Fruit fly (Drosophila melanogaster) whole organism, wandering third instar larva: ENCODE data around the gene CG3919.

Experiments
- Abd-B ChIP-seq: fragments of >200 bp; optimal IDR thresholded peaks from 2 replicates; lab custom pipeline; 2017; ENCODE audit warnings: missing biosample characterization, missing genetic modification characterization
- CG32264 ChIP-seq: fragments of 200-800 bp; sonication (Bioruptor generic); optimal IDR thresholded peaks from 2 replicates; lab custom pipeline; 2016; ENCODE audit warnings: missing biosample characterization, missing genetic modification characterization
- CG9705 ChIP-seq: fragments of 200-800 bp; sonication (Bioruptor generic); optimal IDR thresholded peaks from 2 replicates; lab custom pipeline; 2018; ENCODE audit warnings: missing biosample characterization, mild to moderate bottlenecking, missing genetic modification characterization
- CrebA ChIP-seq: fragments of 200-800 bp; sonication (Bioruptor generic); optimal IDR thresholded peaks from 2 replicates; lab custom pipeline; 2016; ENCODE audit warnings: missing biosample characterization, mild to moderate bottlenecking, missing genetic modification characterization, borderline replicate concordance
- Dfd ChIP-seq: fragments of >200 bp; optimal IDR thresholded peaks from 2 replicates; lab custom pipeline; 2017; ENCODE audit warnings: missing biosample characterization, missing genetic modification characterization
- Dif ChIP-seq: fragments of 200-275, 200-300 bp; sonication (Bioruptor generic); optimal IDR thresholded peaks from 2 replicates; lab custom pipeline; 2018; ENCODE audit warnings: missing biosample characterization, missing genetic modification characterization; ENCODE audit not compliant: partially characterized antibody
- GATAd ChIP-seq: sonication (Bioruptor generic); optimal IDR thresholded peaks from 2 replicates; lab custom pipeline; 2016; ENCODE audit warnings: missing biosample characterization, missing genetic modification characterization
- HLH106 ChIP-seq: fragments of 200-800 bp; optimal IDR thresholded peaks from 3 replicates; lab custom pipeline; 2019; ENCODE audit warnings: missing biosample characterization, mild to moderate bottlenecking, missing genetic modification characterization, moderate library complexity
- Hnf4 ChIP-seq: fragments of 200-800 bp; sonication (Bioruptor generic); optimal IDR thresholded peaks from 2 replicates; lab custom pipeline; 2016; ENCODE audit warnings: missing biosample characterization, mild to moderate bottlenecking, missing genetic modification characterization
- Hr78 ChIP-seq: fragments of >200 bp; optimal IDR thresholded peaks from 2 replicates; lab custom pipeline; 2017; ENCODE audit warnings: missing biosample characterization, missing genetic modification characterization
- Hr83 ChIP-seq: fragments of 200-300 bp; sonication (Bioruptor generic); optimal IDR thresholded peaks from 2 replicates; lab custom pipeline; 2016; ENCODE audit warnings: missing biosample characterization, mild to moderate bottlenecking, missing genetic modification characterization, moderate library complexity; ENCODE audit not compliant: poor library complexity, severe bottlenecking
- Jra ChIP-seq: sonication (Bioruptor generic); optimal IDR thresholded peaks from 2 replicates; lab custom pipeline; 2016; ENCODE audit warnings: missing biosample characterization, missing genetic modification characterization
- Mio ChIP-seq: sonication (Bioruptor generic); optimal IDR thresholded peaks from 2 replicates; lab custom pipeline; 2016; ENCODE audit warnings: missing biosample characterization, missing genetic modification characterization
- Myc ChIP-seq: fragments of >200 bp; optimal IDR thresholded peaks from 2 replicates; lab custom pipeline; 2017
- N ChIP-seq: fragments of >200 bp; optimal IDR thresholded peaks from 2 replicates; lab custom pipeline; 2018; ENCODE audit warnings: missing biosample characterization, missing external identifiers, missing genetic modification characterization
- OdsH ChIP-seq: fragments of 200-800 bp; sonication (Bioruptor generic); optimal IDR thresholded peaks from 2 replicates; lab custom pipeline; 2016; ENCODE audit warnings: missing biosample characterization, mild to moderate bottlenecking, missing genetic modification characterization
- Rel ChIP-seq, 2 experiments: fragments of 200-800 bp; sonication (Bioruptor generic) in 1 of 2; optimal IDR thresholded peaks; 2 replicates in 1 of 2; 3 replicates in 1 of 2; lab custom pipeline; 2016 to 2019; ENCODE audit warnings: mild to moderate bottlenecking in 2 of 2, missing biosample characterization in 2 of 2, missing genetic modification characterization in 2 of 2, moderate library complexity in 1 of 2
- Sp1 ChIP-seq: fragments of 200-800 bp; sonication (Bioruptor generic); optimal IDR thresholded peaks from 3 replicates; lab custom pipeline; 2019; ENCODE audit warnings: missing biosample characterization, mild to moderate bottlenecking, missing genetic modification characterization, moderate library complexity
- Vsx2 ChIP-seq: fragments of 200-300, 225-300 bp; sonication (Bioruptor generic); optimal IDR thresholded peaks from 2 replicates; lab custom pipeline; 2018; ENCODE audit warnings: missing biosample characterization, missing genetic modification characterization; ENCODE audit not compliant: partially characterized antibody
- br ChIP-seq: fragments of 200-800 bp; sonication (Bioruptor generic); optimal IDR thresholded peaks from 2 replicates; lab custom pipeline; 2016; ENCODE audit warnings: missing biosample characterization, missing genetic modification characterization
- brk ChIP-seq: fragments of 200-800 bp; sonication (Bioruptor generic); optimal IDR thresholded peaks from 2 replicates; lab custom pipeline; 2016; ENCODE audit warnings: missing biosample characterization, mild to moderate bottlenecking, missing genetic modification characterization
- dl ChIP-seq, 2 experiments: fragments of 175-275, 200-275 bp in 1 of 2; fragments of 200-275 bp in 1 of 2; sonication (Bioruptor generic); optimal IDR thresholded peaks; lab custom pipeline; 2018; ENCODE audit warnings: mild to moderate bottlenecking in 2 of 2, missing biosample characterization in 2 of 2, missing genetic modification characterization in 2 of 2, moderate library complexity in 2 of 2; ENCODE audit not compliant: partially characterized antibody in 2 of 2, insufficient read depth in 1 of 2
- dmrt93B ChIP-seq: fragments of 200-800 bp; sonication (Bioruptor generic); optimal IDR thresholded peaks from 2 replicates; lab custom pipeline; 2018; ENCODE audit warnings: missing biosample characterization, mild to moderate bottlenecking, missing genetic modification characterization
- dsf ChIP-seq: sonication (Bioruptor generic); optimal IDR thresholded peaks from 2 replicates; lab custom pipeline; 2016; ENCODE audit warnings: missing biosample characterization, missing genetic modification characterization, borderline replicate concordance
- ey ChIP-seq: fragments of 200-800 bp; sonication (Bioruptor generic); optimal IDR thresholded peaks from 2 replicates; lab custom pipeline; 2016; ENCODE audit warnings: missing biosample characterization, missing genetic modification characterization
- foxo ChIP-seq, 2 experiments: fragments of 200-800 bp; sonication (Bioruptor generic); optimal IDR thresholded peaks; 2 replicates in 1 of 2; 3 replicates in 1 of 2; lab custom pipeline; 2016 to 2017; ENCODE audit warnings: missing biosample characterization in 2 of 2, missing genetic modification characterization in 2 of 2
- fru ChIP-seq: fragments of 200-800 bp; sonication (Bioruptor generic); optimal IDR thresholded peaks from 3 replicates; lab custom pipeline; 2016; ENCODE audit warnings: missing biosample characterization, mild to moderate bottlenecking, missing genetic modification characterization
- h ChIP-seq: fragments of 200-800 bp; sonication (Bioruptor generic); optimal IDR thresholded peaks from 3 replicates; lab custom pipeline; 2016; ENCODE audit warnings: missing biosample characterization, mild to moderate bottlenecking, missing genetic modification characterization
- jim ChIP-seq: fragments of 175-275, 200-325 bp; sonication (Bioruptor generic); optimal IDR thresholded peaks from 2 replicates; lab custom pipeline; 2016; ENCODE audit warnings: missing biosample characterization, mild to moderate bottlenecking, missing genetic modification characterization
- lola ChIP-seq: fragments of >200 bp; optimal IDR thresholded peaks from 2 replicates; lab custom pipeline; 2017; ENCODE audit warnings: missing biosample characterization, missing genetic modification characterization
- pan ChIP-seq: fragments of >200 bp; optimal IDR thresholded peaks from 2 replicates; lab custom pipeline; 2017
- psq ChIP-seq: fragments of 200-800 bp; sonication (Bioruptor generic); optimal IDR thresholded peaks from 3 replicates; lab custom pipeline; 2017; ENCODE audit warnings: missing biosample characterization, mild to moderate bottlenecking, missing genetic modification characterization, moderate library complexity
- rgr ChIP-seq: fragments of 200-800 bp; sonication (Bioruptor generic); optimal IDR thresholded peaks from 3 replicates; lab custom pipeline; 2016; ENCODE audit warnings: missing biosample characterization, mild to moderate bottlenecking, missing genetic modification characterization
- sage ChIP-seq: fragments of 200-800 bp; sonication (Bioruptor generic); optimal IDR thresholded peaks from 2 replicates; lab custom pipeline; 2016; ENCODE audit warnings: missing biosample characterization, mild to moderate bottlenecking, missing genetic modification characterization
- sv ChIP-seq: fragments of 200-800 bp; sonication (Bioruptor generic); optimal IDR thresholded peaks from 3 replicates; lab custom pipeline; 2016; ENCODE audit warnings: missing biosample characterization, missing genetic modification characterization
- tai ChIP-seq: sonication (Bioruptor generic); optimal IDR thresholded peaks from 2 replicates; lab custom pipeline; 2016; ENCODE audit warnings: missing biosample characterization, missing genetic modification characterization
- usp ChIP-seq: fragments of >200 bp; optimal IDR thresholded peaks from 2 replicates; lab custom pipeline; 2017; ENCODE audit warnings: missing biosample characterization, missing genetic modification characterization
- woc ChIP-seq: sonication (Bioruptor generic); optimal IDR thresholded peaks from 2 replicates; lab custom pipeline; 2016; ENCODE audit warnings: missing biosample characterization, mild to moderate bottlenecking, missing genetic modification characterization

Gene CG3919

dm6 chr3L:14365440-14365839, 45.0 kb upstream of the CG3919 start:
- TF ChIP-seq Hr78 (GFP tag; lab: Kevin White, UChicago) (no peak), h (no peak), Jra (GFP tag; lab: Kevin White, UChicago) (no peak), woc (no peak), foxo (GFP tag; optimal IDR thresholded peaks at IDR 0.05; lab: Kevin White, UChicago) (no peak), sv (GFP tag; lab: Kevin White, UChicago) (no peak), Dfd (no peak), pan (lab: Kevin White, UChicago) (no peak), Hnf4 (GFP tag; lab: Kevin White, UChicago) (no peak), GATAd (no peak), dl (GFP tag; optimal IDR thresholded peaks at IDR 0.05; lab: Kevin White, UChicago; ENCODE audit: insufficient read depth in 1 of 2, partially characterized antibody in 2 of 2) (no peak)

dm6 chr3L:14366124-14366523, 44.3 kb upstream of the CG3919 start:
- TF ChIP-seq Dfd = no peak
- no peak for TF ChIP-seq jim (GFP tag; lab: Kevin White, UChicago)
- peak; percentile 36 for TF ChIP-seq h
- TF ChIP-seq ey = no peak
- no peak for TF ChIP-seq tai
- peak; percentile 3 for TF ChIP-seq br (GFP tag; lab: Kevin White, UChicago)
- TF ChIP-seq Hnf4 (GFP tag; lab: Kevin White, UChicago) = peak; percentile 3
- TF ChIP-seq Hr78 (GFP tag; lab: Kevin White, UChicago) = no peak
- no peak for TF ChIP-seq usp
- peak; percentile 36 for TF ChIP-seq dmrt93B (GFP tag; lab: Kevin White, UChicago)
- peak in 1 of 2 experiments; percentile 1 for TF ChIP-seq foxo (GFP tag; optimal IDR thresholded peaks at IDR 0.05; lab: Kevin White, UChicago)
- no peak for TF ChIP-seq sage
- peak; percentile 12 for TF ChIP-seq OdsH (GFP tag; lab: Kevin White, UChicago)
- TF ChIP-seq dsf = no peak
- no peak for TF ChIP-seq psq (GFP tag; lab: Kevin White, UChicago)
- no peak for TF ChIP-seq GATAd
- TF ChIP-seq Jra (GFP tag; lab: Kevin White, UChicago) = no peak
- no peak for TF ChIP-seq fru (GFP tag; lab: Kevin White, UChicago)
- TF ChIP-seq Sp1 = peak; percentile 30
- no peak for TF ChIP-seq pan (lab: Kevin White, UChicago)
- no peak for TF ChIP-seq Myc (lab: Kevin White, UChicago)
- TF ChIP-seq Vsx2 (GFP tag; lab: Kevin White, UChicago) = no peak
- no peak for TF ChIP-seq CrebA (GFP tag; lab: Kevin White, UChicago)
- TF ChIP-seq CG32264 = no peak
- TF ChIP-seq lola (GFP tag; lab: Kevin White, UChicago) = no peak
- no peak for TF ChIP-seq sv (GFP tag; lab: Kevin White, UChicago)
- TF ChIP-seq Mio (GFP tag; lab: Kevin White, UChicago) = no peak
- TF ChIP-seq brk (GFP tag; lab: Kevin White, UChicago) = peak; percentile 6
- no peak for TF ChIP-seq Rel (GFP tag; optimal IDR thresholded peaks at IDR 0.05; lab: Kevin White, UChicago)
- TF ChIP-seq Rel (tag; optimal IDR thresholded peaks at IDR 0.05; lab: Kevin White, UChicago) = no peak
- no peak for TF ChIP-seq Abd-B (GFP tag; lab: Kevin White, UChicago)
- TF ChIP-seq HLH106 (tag; lab: Kevin White, UChicago) = no peak
- TF ChIP-seq CG9705 (GFP tag; lab: Kevin White, UChicago) = no peak
- no peak for TF ChIP-seq Dif (GFP tag; lab: Kevin White, UChicago)
- no peak for TF ChIP-seq N (GFP tag; lab: Kevin White, UChicago)
- TF ChIP-seq woc = no peak
- TF ChIP-seq rgr (GFP tag; lab: Kevin White, UChicago) = peak; percentile 55
- no peak for TF ChIP-seq Hr83 (GFP tag; lab: Kevin White, UChicago)
- no peak for TF ChIP-seq dl (GFP tag; optimal IDR thresholded peaks at IDR 0.05; lab: Kevin White, UChicago; ENCODE audit: insufficient read depth in 1 of 2, partially characterized antibody in 2 of 2)

DNA sequence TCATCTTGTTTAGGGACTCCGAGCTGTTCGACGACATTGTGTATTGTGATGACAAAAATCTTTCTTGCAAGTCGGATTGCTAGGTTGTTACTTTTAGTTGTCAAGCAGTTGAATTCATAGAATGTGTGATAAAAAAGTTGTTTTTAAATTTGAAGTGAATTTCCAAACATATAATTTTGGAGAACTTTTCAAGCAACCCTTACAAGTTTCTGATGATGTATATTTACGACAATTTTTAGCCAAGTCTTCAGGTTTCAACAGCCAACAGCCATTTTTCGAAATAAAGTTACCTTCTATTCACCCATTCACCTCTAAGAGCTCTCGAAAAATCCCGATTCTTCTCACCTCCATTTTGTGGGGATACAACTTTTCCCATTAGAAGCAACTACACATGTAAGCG, 40.8 kb upstream of the CG3919 start, which contains the start of gene CG13481:
Gene CG13481 (minus strand): TSS at position 101 of the 400 bp plus-strand sequence.
- TF ChIP-seq usp (no peak), Hr83 (GFP tag; lab: Kevin White, UChicago) (no peak), Vsx2 (GFP tag; lab: Kevin White, UChicago) (no peak), Mio (GFP tag; lab: Kevin White, UChicago) (no peak), fru (GFP tag; lab: Kevin White, UChicago) (no peak), sv (GFP tag; lab: Kevin White, UChicago) (no peak), dl (GFP tag; optimal IDR thresholded peaks at IDR 0.05; lab: Kevin White, UChicago; ENCODE audit: insufficient read depth in 1 of 2, partially characterized antibody in 2 of 2) (no peak)
